Fruit fly (Drosophila melanogaster): ENCODE measurements around the gene Act5C.

Act5C gene

DNA sequence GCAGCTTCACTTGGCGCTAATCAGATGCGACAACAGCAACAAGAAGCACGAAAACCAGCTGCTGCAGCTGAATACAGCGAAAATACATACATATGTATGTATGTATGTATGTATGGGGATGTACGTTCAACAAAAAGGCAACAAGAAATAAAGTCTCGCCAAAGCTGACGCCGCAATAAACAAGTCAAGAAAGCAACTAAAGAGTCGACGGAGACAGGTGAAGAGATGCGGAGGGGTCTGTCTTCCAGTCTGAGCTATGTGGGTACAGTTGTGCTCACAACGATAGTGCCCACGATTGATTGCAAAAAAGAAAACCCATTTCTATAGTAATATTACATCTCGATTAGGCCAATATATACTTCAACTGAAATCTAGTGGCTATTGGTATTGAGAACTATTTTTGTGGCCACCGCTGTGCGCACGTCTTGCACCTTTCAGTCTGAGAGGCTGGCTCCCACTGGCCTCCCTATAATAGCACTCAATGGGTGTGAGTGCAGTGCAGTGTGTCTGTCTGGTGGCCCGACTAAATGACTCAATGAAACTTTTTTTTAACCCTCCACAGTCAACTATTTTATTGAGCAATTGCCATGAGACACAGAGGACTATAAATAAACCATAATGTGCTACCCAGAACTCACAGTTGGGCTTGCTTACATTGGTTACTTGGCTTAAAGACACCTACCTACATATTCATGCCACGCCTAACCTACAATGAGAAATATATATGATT is 4.7 kb upstream of the Act5C start (continued):
- TF ChIP-seq CG6175 (GFP tag; IDR thresholded peaks at IDR 0.05) (peak; percentile 71; the same call in 2 of the 3 replicates), CG10147 (GFP tag; optimal IDR thresholded peaks at IDR 0.05) (peak; percentile 67), Rx (GFP tag; IDR thresholded peaks at IDR 0.05) (peak; percentile 92), CG13624 (GFP tag; optimal IDR thresholded peaks at IDR 0.05) (peak; percentile 80), Ravus (GFP tag; IDR thresholded peaks at IDR 0.05) (peak; percentile 76), CG4820 (GFP tag; optimal IDR thresholded peaks at IDR 0.05) (peak; percentile 93), Elba2 (GFP tag; optimal IDR thresholded peaks at IDR 0.05) (peak; percentile 6), Pdp1 (GFP tag; optimal IDR thresholded peaks at IDR 0.05) (peak; percentile 83 to 89), CG11560 (tag; IDR thresholded peaks at IDR 0.05) (peak; percentile 80), ci (GFP tag; IDR thresholded peaks at IDR 0.05) (peak; percentile 97), CG31441 (GFP tag; IDR thresholded peaks at IDR 0.05) (peak; percentile 94), CG17361 (GFP tag; IDR thresholded peaks at IDR 0.05) (peak; percentile 90), CG33213 (GFP tag; optimal IDR thresholded peaks at IDR 0.05) (peak; percentile 68), chm (GFP tag; IDR thresholded peaks at IDR 0.05) (peak; percentile 91), kni (GFP tag; optimal IDR thresholded peaks at IDR 0.05) (peak; percentile 17), ap (GFP tag; IDR thresholded peaks at IDR 0.05) (peak; percentile 94), Bgb (GFP tag; IDR thresholded peaks at IDR 0.05; ENCODE audit: partially characterized antibody) (no peak), Antp (GFP tag; optimal IDR thresholded peaks at IDR 0.05) (peak; percentile 91), cwo (GFP tag; optimal IDR thresholded peaks at IDR 0.05) (peak; percentile 73), MTF-1 (GFP tag; optimal IDR thresholded peaks at IDR 0.05; ENCODE audit: borderline replicate concordance) (peak; percentile 81), ash1 (GFP tag; optimal IDR thresholded peaks at IDR 0.05) (peak; percentile 23), CG9437 (GFP tag; optimal IDR thresholded peaks at IDR 0.05) (peak; percentile 66), tll (GFP tag; optimal IDR thresholded peaks at IDR 0.05) (no peak), D (optimal IDR thresholded peaks at IDR 0.05) (no peak), D (GFP tag; optimal IDR thresholded peaks at IDR 0.05) (peak; percentile 92), CG1647 (GFP tag; optimal IDR thresholded peaks at IDR 0.05) (peak; percentile 85), CG9817 (tag; optimal IDR thresholded peaks at IDR 0.05) (peak; percentile 75), fru (optimal IDR thresholded peaks at IDR 0.05) (no peak), knrl (GFP tag; IDR thresholded peaks at IDR 0.05; ENCODE audit: partially characterized antibody) (no peak), CG33557 (GFP tag; optimal IDR thresholded peaks at IDR 0.05) (peak; percentile 34), slp2 (GFP tag; optimal IDR thresholded peaks at IDR 0.05) (peak; percentile 91), bigmax (GFP tag; optimal IDR thresholded peaks at IDR 0.05) (no peak), so (GFP tag; IDR thresholded peaks at IDR 0.05) (peak; percentile 90), Sry-δ (GFP tag; optimal IDR thresholded peaks at IDR 0.05) (peak; percentile 65), Doc2 (GFP tag; IDR thresholded peaks at IDR 0.05) (peak; percentile 39; the same call in 1 of the 2 replicates), az2 (GFP tag; optimal IDR thresholded peaks at IDR 0.05) (peak; percentile 92), sd (tag; optimal IDR thresholded peaks at IDR 0.05) (peak; percentile 67), zen2 (GFP tag; IDR thresholded peaks at IDR 0.05; ENCODE audit: partially characterized antibody) (no peak), gro (GFP tag; optimal IDR thresholded peaks at IDR 0.05) (peak; percentile 52), dati (GFP tag; IDR thresholded peaks at IDR 0.05) (peak; percentile 94), h (optimal IDR thresholded peaks at IDR 0.05) (no peak), CG6765 (GFP tag; optimal IDR thresholded peaks at IDR 0.05) (peak; percentile 29), CG5245 (GFP tag; optimal IDR thresholded peaks at IDR 0.05) (peak; percentile 94), CG11723 (GFP tag; optimal IDR thresholded peaks at IDR 0.05) (peak; percentile 74), cg (GFP tag; optimal IDR thresholded peaks at IDR 0.05) (no peak), emc (GFP tag; optimal IDR thresholded peaks at IDR 0.05) (peak; percentile 50), E2f2 (GFP tag; IDR thresholded peaks at IDR 0.05) (peak; percentile 70; the same call in 1 of the 2 replicates), CG4854 (GFP tag; optimal IDR thresholded peaks at IDR 0.05) (peak; percentile 70), CG8478 (optimal IDR thresholded peaks at IDR 0.05) (no peak), CG17612 (GFP tag; IDR thresholded peaks at IDR 0.05) (peak; percentile 81), nerfin-2 (GFP tag; IDR thresholded peaks at IDR 0.05; ENCODE audit: partially characterized antibody) (no peak)

All from whole organism, embryonic.